Fruit fly (Drosophila melanogaster): ENCODE measurements around the gene CG16711.

CG16711 gene

dm6 chr3L:9713828-9714536 is 9.9 kb downstream of the CG16711 start, which contains the start of gene vsg (continued):
- TF ChIP-seq al (GFP tag; IDR thresholded peaks at IDR 0.05) (peak; percentile 43), Hr78 (GFP tag; optimal IDR thresholded peaks at IDR 0.05) (peak in 1 of 2 experiments; percentile 56), Six4 (GFP tag; optimal IDR thresholded peaks at IDR 0.05) (peak; percentile 59), E2f2 (GFP tag; IDR thresholded peaks at IDR 0.05) (0 out of 2 replicates have a peak, but pooled peaks have one; percentile 31), Ets97D (GFP tag; optimal IDR thresholded peaks at IDR 0.05) (peak; percentile 29), Myb (GFP tag; optimal IDR thresholded peaks at IDR 0.05) (peak; percentile 33), seq (GFP tag; IDR thresholded peaks at IDR 0.05) (no peak; the same call in 1 of the 2 replicates), disco-r (GFP tag; optimal IDR thresholded peaks at IDR 0.05) (no peak), CG17359 (tag; optimal IDR thresholded peaks at IDR 0.05) (peak; percentile 71), CG7271 (tag; optimal IDR thresholded peaks at IDR 0.05) (no peak), lov (optimal IDR thresholded peaks at IDR 0.05) (no peak), lov (GFP tag; IDR thresholded peaks at IDR 0.05) (peak; percentile 59; the same call in 1 of the 3 replicates), B-H1 (GFP tag; IDR thresholded peaks at IDR 0.05) (no peak; the same call in 2 of the 3 replicates), CG10274 (GFP tag; optimal IDR thresholded peaks at IDR 0.05) (no peak), hbn (GFP tag; IDR thresholded peaks at IDR 0.05; ENCODE audit: partially characterized antibody) (peak; percentile 64), Atf-2 (GFP tag; optimal IDR thresholded peaks at IDR 0.05) (peak; percentile 18), luna (GFP tag; optimal IDR thresholded peaks at IDR 0.05) (no peak), Nf-YA (GFP tag; IDR thresholded peaks at IDR 0.05) (peak; percentile 35; the same call in 1 of the 2 replicates), CG13296 (GFP tag; optimal IDR thresholded peaks at IDR 0.05) (peak; percentile 79), CG3838 (GFP tag; optimal IDR thresholded peaks at IDR 0.05) (no peak), B-H2 (GFP tag; optimal IDR thresholded peaks at IDR 0.05) (peak; percentile 73), pita (GFP tag; optimal IDR thresholded peaks at IDR 0.05) (no peak), CG9727 (GFP tag; optimal IDR thresholded peaks at IDR 0.05) (peak; percentile 91), CG17612 (GFP tag; IDR thresholded peaks at IDR 0.05) (peak; percentile 49; the same call in 1 of the 2 replicates), dimm (GFP tag; IDR thresholded peaks at IDR 0.05) (no peak), GATAe (GFP tag; conservative IDR thresholded peaks at IDR 0.05) (peak; percentile 58; the same call in 1 of the 2 replicates), Dad (GFP tag; optimal IDR thresholded peaks at IDR 0.05) (no peak), crp (GFP tag; optimal IDR thresholded peaks at IDR 0.05) (peak; percentile 0 to 77), p53 (GFP tag; optimal IDR thresholded peaks at IDR 0.05) (peak; percentile 14), CG6765 (GFP tag; optimal IDR thresholded peaks at IDR 0.05) (peak; percentile 64), esg (GFP tag; conservative IDR thresholded peaks at IDR 0.05) (peak; percentile 72; the same call in 1 of the 2 replicates), pum (GFP tag; optimal IDR thresholded peaks at IDR 0.05) (peak; percentile 13), CG11695 (GFP tag; IDR thresholded peaks at IDR 0.05) (peak; percentile 67; the same call in 1 of the 3 replicates), Stat92E (GFP tag; optimal IDR thresholded peaks at IDR 0.05) (no peak), maf-S (GFP tag; optimal IDR thresholded peaks at IDR 0.05) (peak; percentile 38), aop (GFP tag; IDR thresholded peaks at IDR 0.05) (no peak), wek (GFP tag; optimal IDR thresholded peaks at IDR 0.05) (peak; percentile 90), H15 (GFP tag; IDR thresholded peaks at IDR 0.05) (peak; percentile 59; the same call in 2 of the 3 replicates), Dll (GFP tag; IDR thresholded peaks at IDR 0.05; ENCODE audit: partially characterized antibody) (peak; percentile 78), dmrt99B (tag; optimal IDR thresholded peaks at IDR 0.05) (peak; percentile 81), CG15269 (tag; optimal IDR thresholded peaks at IDR 0.05) (peak; percentile 86), vfl (GFP tag; optimal IDR thresholded peaks at IDR 0.05) (peak; percentile 62), Sin3A (optimal IDR thresholded peaks at IDR 0.05) (peak; percentile 31), CG10543 (GFP tag; optimal IDR thresholded peaks at IDR 0.05) (peak; percentile 90), CG2129 (GFP tag; IDR thresholded peaks at IDR 0.05; ENCODE audit: partially characterized antibody) (peak; percentile 57; the same call in 1 of the 2 replicates), CG6254 (GFP tag; optimal IDR thresholded peaks at IDR 0.05) (peak; percentile 4), CG9876 (GFP tag; optimal IDR thresholded peaks at IDR 0.05) (no peak), CTCF (GFP tag; optimal IDR thresholded peaks at IDR 0.05) (peak; percentile 0), CG2199 (GFP tag; IDR thresholded peaks at IDR 0.05) (0 out of 3 replicates have a peak, but pooled peaks have one; percentile 29), CG8089 (GFP tag; optimal IDR thresholded peaks at IDR 0.05) (no peak)

Measured in whole organism, embryonic.